1 fruit fly cellular context compared by ENCODE assay signal in genomic region chr3R:24116180-24116579, dm6.
TF ChIP-seq lines count a peak whose summit lies in the region.

TSS of gene CG13607 (minus strand) at chr3R:24116322.

TF ChIP-seq in whole organism, embryonic, 481 proteins besides CTCF, POLR2A, EP300 and RAD21 (continued from another document):
- TF ChIP-seq cas (GFP tag; IDR thresholded peaks at IDR 0.05; lab: Robert Waterston, UW) (no peak), CG14050 (GFP tag; IDR thresholded peaks at IDR 0.05; lab: Robert Waterston, UW) (no peak)
